Worm (Caenorhabditis elegans) whole organism, L4 larva: ENCODE measurements around the gene bath-5.

Experiments
- ZK546.5 ChIP-seq, 2 experiments: sonication (generic microtip); optimal IDR thresholded peaks; 2 replicates each; lab custom pipeline; 2017; ENCODE audit warnings: missing biosample characterization in 2 of 2, missing genetic modification characterization in 2 of 2
- egl-27 ChIP-seq: sonication (generic microtip); optimal IDR thresholded peaks from 3 replicates; lab custom pipeline; 2017; ENCODE audit warnings: missing biosample characterization, missing genetic modification reagents, missing genetic modification characterization
- fos-1 ChIP-seq: fragments of 150-350 bp; optimal IDR thresholded peaks from 2 replicates; lab custom pipeline; 2014; ENCODE audit warnings: missing biosample characterization, missing genetic modification characterization
- nhr-42 ChIP-seq: fragments of 200-800 bp; sonication (Bioruptor generic); IDR thresholded peaks from 2 replicates; pipeline ENCODE4 v1.3.6; 2022; ENCODE audit warnings: missing genetic modification characterization, missing compliant biosample characterization
- pha-4 ChIP-seq, 2 experiments: fragments of 150-350 bp in 1 of 2; fragments of 200-800 bp in 1 of 2; sonication (Bioruptor generic) in 1 of 2; IDR thresholded peaks in 1 of 2; optimal IDR thresholded peaks in 1 of 2; 2 replicates each; pipeline versions ENCODE4 v1.3.6 to Lab custom; 2014 to 2022; ENCODE audit warnings: missing genetic modification characterization in 2 of 2, missing genetic modification reagents in 2 of 2, missing biosample characterization in 1 of 2, missing compliant biosample characterization in 1 of 2
- zfp-2 ChIP-seq: sonication (generic microtip); optimal IDR thresholded peaks from 2 replicates; lab custom pipeline; 2016; ENCODE audit warnings: mild to moderate bottlenecking, missing genetic modification characterization, missing compliant biosample characterization

- TF ChIP-seq zfp-2 (no peak), nhr-42 (GFP tag; lab: Robert Waterston, UW) (no peak), egl-27 (tag; lab: Kevin White, UChicago) (no peak), ZK546.5 (tag; optimal IDR thresholded peaks at IDR 0.05; lab: Kevin White, UChicago) (no peak), pha-4 (GFP tag; IDR thresholded peaks at IDR 0.05; lab: Robert Waterston, UW) (no peak), pha-4 (tag; optimal IDR thresholded peaks at IDR 0.05; lab: Kevin White, UChicago) (no peak), fos-1 (tag; lab: Kevin White, UChicago) (no peak)
Measured at ce11 chrII:2012698-2013097, 19.1 kb downstream of the bath-5 start, which contains the start of gene F59H6.15.
